Worm (Caenorhabditis elegans): Measurements from ENCODE around the gene znf-598.

- no peak for TF ChIP-seq K09A11.1 (tag; optimal IDR thresholded peaks at IDR 0.05; ENCODE audit: insufficient read depth)
- no peak for TF ChIP-seq pha-4 (tag; optimal IDR thresholded peaks at IDR 0.05)
- no peak for TF ChIP-seq ceh-30 (tag; optimal IDR thresholded peaks at IDR 0.05)
- no peak for TF ChIP-seq pat-9 (tag; optimal IDR thresholded peaks at IDR 0.05)
- peak; percentile 58 for TF ChIP-seq tbx-2 (tag; optimal IDR thresholded peaks at IDR 0.05)
- TF ChIP-seq zip-5 (tag; optimal IDR thresholded peaks at IDR 0.05): no peak
Measured at ce11 chrII:7022370-7023001, 3.1 kb upstream of the znf-598 start, which contains the start of the genes lst-6 and lst-5.

Measured in whole organism, late embryonic.